Worm (Caenorhabditis elegans) whole organism, L4/young adult: ENCODE data around the gene let-70.

Experiments
- W03F9.2 ChIP-seq: fragments of 150-350 bp; optimal IDR thresholded peaks from 2 replicates; lab custom pipeline; 2014; ENCODE audit warnings: missing biosample characterization, missing genetic modification characterization
- dao-5 ChIP-seq: sonication (generic microtip); optimal IDR thresholded peaks from 2 replicates; lab custom pipeline; 2016; ENCODE audit warnings: missing genotype, missing genetic modification characterization, moderate library complexity, missing compliant biosample characterization
- him-1 ChIP-seq: sonication (generic microtip); optimal IDR thresholded peaks from 2 replicates; lab custom pipeline; 2016; ENCODE audit warnings: missing genotype, missing genetic modification reagents, missing genetic modification characterization, missing compliant biosample characterization

DNA sequence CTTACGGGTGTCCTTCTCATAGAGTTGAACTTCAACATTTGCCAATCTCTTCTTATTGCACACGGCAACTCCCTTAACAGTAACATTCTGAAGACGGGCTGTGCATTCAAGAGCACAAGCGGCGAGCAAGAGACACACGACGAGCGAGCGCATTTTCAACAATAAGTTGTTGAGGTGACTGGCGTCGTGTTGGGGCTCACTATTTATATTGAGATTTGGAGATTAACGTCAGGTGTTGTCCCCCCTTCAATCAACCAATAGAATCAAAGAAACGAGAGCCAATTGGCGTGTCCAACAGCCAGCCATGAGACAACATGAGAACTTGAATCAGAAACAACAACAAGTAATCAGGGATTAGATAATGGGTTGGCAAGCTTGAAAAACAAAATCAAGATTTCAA, 18.1 kb downstream of the let-70 start, which contains the start of gene ttr-16:
- TF ChIP-seq W03F9.2 (tag; lab: Kevin White, UChicago) = no peak
- TF ChIP-seq him-1 = no peak
- no peak for TF ChIP-seq dao-5 (tag; lab: Kevin White, UChicago)
